Fruit fly (Drosophila melanogaster) whole organism, pupa: ENCODE measurements around the gene CG6790.

Source experiments
- CG10348 ChIP-seq: fragments of 200-800 bp; sonication (Bioruptor generic); IDR thresholded peaks from 2 replicates; pipeline ENCODE4 v1.3.6; 2022; ENCODE audit warnings: missing biosample characterization, missing genetic modification characterization
- CG13204 ChIP-seq: fragments of 200-800 bp; sonication (Bioruptor generic); optimal IDR thresholded peaks from 2 replicates; lab custom pipeline; 2018; ENCODE audit warnings: missing biosample characterization, mild to moderate bottlenecking, missing genetic modification characterization, moderate library complexity
- CG17806 ChIP-seq: fragments of 200-800 bp; sonication (Bioruptor generic); optimal IDR thresholded peaks from 2 replicates; lab custom pipeline; 2018; ENCODE audit warnings: missing biosample characterization, mild to moderate bottlenecking, missing genetic modification characterization, moderate library complexity
- CG32121 ChIP-seq: fragments of 200-800 bp; sonication (Bioruptor generic); IDR thresholded peaks from 2 replicates; pipeline ENCODE4 v1.3.6; 2022; ENCODE audit warnings: missing biosample characterization, missing genetic modification characterization
- D1 ChIP-seq: fragments of 200-800 bp; sonication (Bioruptor generic); optimal IDR thresholded peaks from 2 replicates; lab custom pipeline; 2018; ENCODE audit warnings: missing biosample characterization, mild to moderate bottlenecking, missing genetic modification characterization, moderate library complexity
- EcR ChIP-seq: fragments of 200-800 bp; sonication (Bioruptor generic); optimal IDR thresholded peaks from 3 replicates; lab custom pipeline; 2019; ENCODE audit warnings: missing biosample characterization, missing genetic modification characterization, mild to moderate bottlenecking, moderate library complexity, missing genetic modification reagents
- Pif1B ChIP-seq: fragments of 200-800 bp; sonication (Bioruptor generic); optimal IDR thresholded peaks from 3 replicates; lab custom pipeline; 2016; ENCODE audit warnings: missing biosample characterization, missing genetic modification characterization

DNA sequence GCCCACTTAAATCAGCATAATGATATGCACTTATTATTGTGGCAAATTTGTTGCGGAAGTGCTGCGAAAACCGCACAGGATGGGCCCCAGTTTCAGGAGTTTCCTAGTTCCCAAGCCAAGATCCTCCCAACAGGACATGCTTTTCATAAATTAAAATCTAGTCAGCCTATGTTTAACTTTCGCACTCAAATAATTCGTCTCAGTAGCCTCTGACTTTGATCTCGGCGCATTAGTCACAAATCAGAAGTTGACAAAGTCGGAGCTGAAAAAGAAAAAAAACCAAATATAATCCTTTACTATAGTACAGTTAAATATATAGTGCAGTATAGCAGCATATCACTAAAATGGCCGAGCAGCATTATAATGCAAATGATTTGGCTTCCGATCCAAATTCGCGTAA is 24.7 kb downstream of the CG6790 start, which contains the start of gene CG14708:
- TF ChIP-seq Pif1B (GFP tag; lab: Kevin White, UChicago) (no peak), EcR (no peak), CG17806 (tag; lab: Kevin White, UChicago) (no peak), D1 (tag; lab: Kevin White, UChicago) (no peak), CG32121 (GFP tag; lab: Robert Waterston, UW) (no peak), CG10348 (no peak), CG13204 (no peak)
